Worm (Caenorhabditis elegans): ENCODE measurements around the gene F42A9.17.

The F42A9.17 gene

ce11 chrIV:8618698-8619097, 7.0 kb upstream of the F42A9.17 start, which contains the start of gene F42A9.8:
F42A9.8 (minus strand) TSS chrIV:8618785.
- TF ChIP-seq unc-30 (tag; optimal IDR thresholded peaks at IDR 0.05) (no peak), nhr-76 (tag; optimal IDR thresholded peaks at IDR 0.05) (no peak), Y116A8C.19 (tag; optimal IDR thresholded peaks at IDR 0.05; ENCODE audit: borderline replicate concordance) (no peak), lin-13 (GFP tag; optimal IDR thresholded peaks at IDR 0.05) (no peak), nhr-28 (tag; optimal IDR thresholded peaks at IDR 0.05) (no peak), nhr-85 (tag) (no peak), efl-1 (optimal IDR thresholded peaks at IDR 0.05) (peak; percentile 25 to 26), efl-1 (GFP tag; optimal IDR thresholded peaks at IDR 0.05 in 1 of 2) (peak; percentile 39 to 85), dsc-1 (tag; optimal IDR thresholded peaks at IDR 0.05) (no peak), ceh-8 (GFP tag; optimal IDR thresholded peaks at IDR 0.05) (no peak), lin-35 (GFP tag; optimal IDR thresholded peaks at IDR 0.05) (peak in 1 of 2 experiments; percentile 42), blmp-1 (tag; optimal IDR thresholded peaks at IDR 0.05) (peak; percentile 6), unc-86 (tag; optimal IDR thresholded peaks at IDR 0.05) (no peak), ceh-82 (tag; optimal IDR thresholded peaks at IDR 0.05) (peak in 1 of 3 experiments; percentile 11), egl-13 (tag; optimal IDR thresholded peaks at IDR 0.05) (no peak), swsn-7 (tag; optimal IDR thresholded peaks at IDR 0.05) (no peak), sptf-1 (tag; optimal IDR thresholded peaks at IDR 0.05) (no peak), snpc-4 (tag; optimal IDR thresholded peaks at IDR 0.05) (no peak), ces-1 (GFP tag; optimal IDR thresholded peaks at IDR 0.05) (no peak), nhr-71 (tag; optimal IDR thresholded peaks at IDR 0.05) (peak; percentile 31), zag-1 (tag; optimal IDR thresholded peaks at IDR 0.05) (no peak), mdl-1 (tag; optimal IDR thresholded peaks at IDR 0.05) (no peak), fkh-4 (tag; optimal IDR thresholded peaks at IDR 0.05; ENCODE audit: borderline replicate concordance) (no peak), nhr-12 (tag; optimal IDR thresholded peaks at IDR 0.05) (no peak), C16A3.4 (tag; optimal IDR thresholded peaks at IDR 0.05) (no peak), xbp-1 (tag; optimal IDR thresholded peaks at IDR 0.05) (no peak), F16B12.6 (tag; optimal IDR thresholded peaks at IDR 0.05) (no peak), irx-1 (tag; optimal IDR thresholded peaks at IDR 0.05) (no peak), aly-2 (tag; optimal IDR thresholded peaks at IDR 0.05) (no peak), mep-1 (tag; optimal IDR thresholded peaks at IDR 0.05) (peak; percentile 21), nhr-11 (tag; optimal IDR thresholded peaks at IDR 0.05) (no peak), efl-3 (GFP tag; optimal IDR thresholded peaks at IDR 0.05) (no peak), nhr-20 (tag; optimal IDR thresholded peaks at IDR 0.05) (peak; percentile 6), lsy-2 (tag; optimal IDR thresholded peaks at IDR 0.05) (peak; percentile 18 to 49), rnt-1 (tag; optimal IDR thresholded peaks at IDR 0.05) (no peak), hlh-4 (tag; optimal IDR thresholded peaks at IDR 0.05) (no peak), nhr-237 (tag; optimal IDR thresholded peaks at IDR 0.05) (no peak), C34B4.2 (tag; optimal IDR thresholded peaks at IDR 0.05) (no peak), ztf-11 (tag; optimal IDR thresholded peaks at IDR 0.05) (no peak), isw-1 (GFP tag; IDR thresholded peaks at IDR 0.05) (no peak), lin-14 (GFP tag; optimal IDR thresholded peaks at IDR 0.05) (peak; percentile 42), dpl-1 (GFP tag; optimal IDR thresholded peaks at IDR 0.05) (peak in 1 of 3 experiments; percentile 30), nhr-19 (GFP tag; conservative IDR thresholded peaks at IDR 0.05) (no peak), egl-27 (tag; optimal IDR thresholded peaks at IDR 0.05) (no peak), unc-62 (GFP tag; optimal IDR thresholded peaks at IDR 0.05) (no peak), aha-1 (tag; optimal IDR thresholded peaks at IDR 0.05) (no peak), alr-1 (tag; optimal IDR thresholded peaks at IDR 0.05; ENCODE audit: borderline replicate concordance) (no peak), ama-1 (optimal IDR thresholded peaks at IDR 0.05) (no peak), lir-3 (tag; optimal IDR thresholded peaks at IDR 0.05; ENCODE audit: poor library complexity) (no peak), elt-2 (tag; optimal IDR thresholded peaks at IDR 0.05) (no peak), snu-23 (GFP tag; optimal IDR thresholded peaks at IDR 0.05) (peak; percentile 35), fkh-10 (GFP tag; optimal IDR thresholded peaks at IDR 0.05) (no peak), elt-3 (tag; optimal IDR thresholded peaks at IDR 0.05) (no peak)

All from whole organism, L1 larva.